Fruit fly (Drosophila melanogaster) Kc167 (cell line): ENCODE measurements around the gene CG2061.

Experiments used
- Myc ChIP-seq: fragments of >200 bp; optimal IDR thresholded peaks from 2 replicates; lab custom pipeline; 2017; ENCODE audit warnings: missing external identifiers
- Sin3A ChIP-seq: fragments of >200 bp; optimal IDR thresholded peaks from 2 replicates; lab custom pipeline; 2018; ENCODE audit warnings: missing external identifiers
- h ChIP-seq: fragments of >200 bp; optimal IDR thresholded peaks from 3 replicates; lab custom pipeline; 2018; ENCODE audit warnings: missing external identifiers
- insv ChIP-seq: fragments of >200 bp; optimal IDR thresholded peaks from 3 replicates; lab custom pipeline; 2018; ENCODE audit warnings: missing external identifiers
- psq ChIP-seq: fragments of >200 bp; optimal IDR thresholded peaks from 2 replicates; lab custom pipeline; 2017; ENCODE audit warnings: missing external identifiers
- ttk ChIP-seq: sonication (Bioruptor generic); optimal IDR thresholded peaks from 2 replicates; lab custom pipeline; 2017; ENCODE audit warnings: missing external identifiers

- TF ChIP-seq insv (lab: Kevin White, UChicago) (no peak), Sin3A (lab: Kevin White, UChicago) (no peak), psq (lab: Kevin White, UChicago) (no peak), ttk (lab: Kevin White, UChicago) (no peak), Myc (lab: Kevin White, UChicago) (no peak), h (lab: Kevin White, UChicago) (no peak)
Observed at dm6 chrX:11086250-11086649, 6.0 kb upstream of the CG2061 start, which contains the start of gene sev.
